Worm (Caenorhabditis elegans) whole organism, L2 larva: Measurements from ENCODE around the gene ZK250.13.
"Not testable (repeated sequence)": the region's sequence is repeated elsewhere in the genome, so short reads cannot be mapped to it uniquely, and the experiment has no call there.

Source experiments
- C34F6.9 ChIP-seq: fragments of 150-350 bp; optimal IDR thresholded peaks from 2 replicates; lab custom pipeline; 2014; ENCODE audit warnings: missing biosample characterization, missing genetic modification characterization
- F13H6.1 ChIP-seq: sonication (generic microtip); optimal IDR thresholded peaks from 2 replicates; lab custom pipeline; 2016; ENCODE audit warnings: missing genetic modification characterization, missing compliant biosample characterization
- ZK546.5 ChIP-seq: sonication (generic microtip); optimal IDR thresholded peaks from 2 replicates; lab custom pipeline; 2017; ENCODE audit warnings: missing biosample characterization, missing genetic modification characterization
- alr-1 ChIP-seq: fragments of 150-350 bp; optimal IDR thresholded peaks from 2 replicates; lab custom pipeline; 2014; ENCODE audit warnings: missing biosample characterization, missing genetic modification characterization
- ama-1 ChIP-seq: fragments of 150-350 bp; optimal IDR thresholded peaks from 2 replicates; lab custom pipeline; 2018; ENCODE audit warnings: inconsistent platforms
- ceh-16 ChIP-seq: fragments of 150-350 bp; optimal IDR thresholded peaks from 2 replicates; lab custom pipeline; 2014; ENCODE audit warnings: missing biosample characterization, missing genetic modification characterization
- ceh-82 ChIP-seq: fragments of 150-350 bp; optimal IDR thresholded peaks from 2 replicates; lab custom pipeline; 2014; ENCODE audit warnings: missing biosample characterization, missing genetic modification characterization
- crh-2 ChIP-seq: sonication (generic microtip); optimal IDR thresholded peaks from 2 replicates; lab custom pipeline; 2017; ENCODE audit warnings: missing biosample characterization, missing genetic modification characterization
- dmd-4 ChIP-seq: sonication (generic microtip); optimal IDR thresholded peaks from 2 replicates; lab custom pipeline; 2017; ENCODE audit warnings: missing biosample characterization, missing genetic modification characterization
- egl-27 ChIP-seq: sonication (generic microtip); optimal IDR thresholded peaks from 3 replicates; lab custom pipeline; 2017; ENCODE audit warnings: missing biosample characterization, missing genetic modification reagents, missing genetic modification characterization
- elt-1 ChIP-seq: fragments of 150-350 bp; optimal IDR thresholded peaks from 2 replicates; lab custom pipeline; 2014; ENCODE audit warnings: missing biosample characterization, missing genetic modification characterization
- elt-3 ChIP-seq: sonication (generic microtip); optimal IDR thresholded peaks from 2 replicates; lab custom pipeline; 2017; ENCODE audit warnings: missing biosample characterization, missing genetic modification characterization
- gmeb-1 ChIP-seq: fragments of 150-350 bp; optimal IDR thresholded peaks from 2 replicates; lab custom pipeline; 2014; ENCODE audit warnings: missing biosample characterization, missing genetic modification characterization
- lin-13 ChIP-seq: fragments of 150-350 bp; optimal IDR thresholded peaks from 2 replicates; lab custom pipeline; 2014; ENCODE audit warnings: missing biosample characterization, missing genetic modification reagents, missing genetic modification characterization
- lsy-2 ChIP-seq, 2 experiments: fragments of 150-350 bp in 1 of 2; sonication (generic microtip) in 1 of 2; optimal IDR thresholded peaks; 2 replicates each; lab custom pipeline; 2014 to 2017; ENCODE audit warnings: missing biosample characterization in 2 of 2, missing genetic modification characterization in 2 of 2
- mdl-1 ChIP-seq, 2 experiments: fragments of 150-350 bp in 1 of 2; sonication (generic microtip) in 1 of 2; optimal IDR thresholded peaks; 2 replicates each; lab custom pipeline; 2017; ENCODE audit warnings: missing biosample characterization in 2 of 2, missing genetic modification characterization in 2 of 2
- nhr-10 ChIP-seq: sonication (generic microtip); optimal IDR thresholded peaks from 2 replicates; lab custom pipeline; 2017; ENCODE audit warnings: missing biosample characterization, missing genetic modification characterization
- nhr-129 ChIP-seq: fragments of 150-350 bp; optimal IDR thresholded peaks from 2 replicates; lab custom pipeline; 2014; ENCODE audit warnings: missing biosample characterization, missing genetic modification characterization
- nhr-6 ChIP-seq: fragments of 150-350 bp; optimal IDR thresholded peaks from 2 replicates; lab custom pipeline; 2014; ENCODE audit warnings: missing biosample characterization, missing genetic modification characterization
- nhr-77 ChIP-seq: fragments of 150-350 bp; optimal IDR thresholded peaks from 2 replicates; lab custom pipeline; 2014; ENCODE audit warnings: missing biosample characterization, missing genetic modification characterization
- peb-1 ChIP-seq: fragments of 150-350 bp; optimal IDR thresholded peaks from 2 replicates; lab custom pipeline; 2014; ENCODE audit warnings: missing biosample characterization, missing genetic modification characterization
- sem-4 ChIP-seq: fragments of 150-350 bp; optimal IDR thresholded peaks from 2 replicates; lab custom pipeline; 2014; ENCODE audit warnings: missing biosample characterization, missing genetic modification reagents, missing genetic modification characterization
- skn-1 ChIP-seq: sonication (generic microtip); optimal IDR thresholded peaks from 2 replicates; lab custom pipeline; 2017; ENCODE audit warnings: missing biosample characterization, missing genetic modification characterization
- sma-9 ChIP-seq, 2 experiments: fragments of 150-350 bp in 1 of 2; sonication (generic microtip) in 1 of 2; optimal IDR thresholded peaks; 2 replicates each; lab custom pipeline; 2014 to 2016; ENCODE audit warnings: missing genetic modification characterization in 2 of 2, mild to moderate bottlenecking in 1 of 2, missing biosample characterization in 1 of 2, missing compliant biosample characterization in 1 of 2, missing genetic modification reagents in 1 of 2, moderate library complexity in 1 of 2
- snpc-4 ChIP-seq: fragments of 150-350 bp; optimal IDR thresholded peaks from 2 replicates; lab custom pipeline; 2014; ENCODE audit warnings: missing biosample characterization, missing genetic modification characterization
- unc-39 ChIP-seq: fragments of 150-350 bp; optimal IDR thresholded peaks from 2 replicates; lab custom pipeline; 2014; ENCODE audit warnings: missing biosample characterization, missing genetic modification characterization
- unc-55 ChIP-seq: fragments of 150-350 bp; sonication (generic microtip); optimal IDR thresholded peaks from 3 replicates; lab custom pipeline; 2014; ENCODE audit warnings: missing biosample characterization, missing genetic modification reagents, missing genetic modification characterization
- unc-62 ChIP-seq: fragments of 150-350 bp; optimal IDR thresholded peaks from 2 replicates; lab custom pipeline; 2014; ENCODE audit warnings: missing biosample characterization, missing genetic modification reagents, missing genetic modification characterization
- zag-1 ChIP-seq: fragments of 150-350 bp; optimal IDR thresholded peaks from 2 replicates; lab custom pipeline; 2014; ENCODE audit warnings: missing biosample characterization, missing genetic modification characterization
- ztf-1 ChIP-seq: fragments of 200-800 bp; sonication (Bioruptor generic); conservative IDR thresholded peaks from 2 replicates; pipeline ENCODE4 v1.3.6; 2022; ENCODE audit warnings: missing genetic modification characterization, missing compliant biosample characterization
- ztf-11 ChIP-seq: sonication (generic microtip); optimal IDR thresholded peaks from 2 replicates; lab custom pipeline; 2017; ENCODE audit warnings: missing biosample characterization, missing genetic modification characterization
- ztf-4 ChIP-seq: fragments of 150-350 bp; optimal IDR thresholded peaks from 2 replicates; lab custom pipeline; 2014; ENCODE audit warnings: missing biosample characterization, missing genetic modification characterization

The ZK250.13 gene

DNA sequence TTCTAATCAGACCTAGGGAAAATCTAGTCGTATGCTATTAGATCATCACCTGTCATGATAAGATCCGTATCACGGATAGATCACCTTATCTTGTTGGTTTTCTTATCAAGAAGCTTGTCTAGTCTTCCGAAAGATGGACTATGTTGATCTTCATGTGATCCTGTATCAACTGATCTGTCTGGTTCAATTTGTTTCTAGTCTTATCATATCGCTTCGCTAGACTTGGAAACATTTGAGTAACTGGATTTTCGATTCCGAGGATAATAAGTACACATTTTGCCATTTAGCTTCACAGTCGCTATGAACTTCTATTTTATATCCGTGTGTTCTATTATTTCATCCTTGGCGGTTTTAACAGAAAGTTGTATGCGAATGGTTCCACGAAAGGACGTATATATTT is 8.8 kb upstream of the ZK250.13 start, which contains the start of gene ZK250.2:
Gene ZK250.2, plus strand, starts transcription at position 301 of the 400 bp plus-strand sequence.
- not testable (repeated sequence) for TF ChIP-seq nhr-6; alr-1 (tag; lab: Kevin White, UChicago); unc-55 (GFP tag; lab: Kevin White, UChicago)

ce11 chrII:1946427-1946826 is 6.9 kb upstream of the ZK250.13 start, which contains the start of gene math-48:
TSS of gene math-48 (minus strand) at chrII:1946527.
- no peak for TF ChIP-seq nhr-6
- TF ChIP-seq ZK546.5 (tag; lab: Kevin White, UChicago), result no peak
- TF ChIP-seq gmeb-1 (tag; lab: Kevin White, UChicago), result no peak
- no peak for TF ChIP-seq sma-9 (GFP tag; optimal IDR thresholded peaks at IDR 0.05; lab: Kevin White, UChicago)
- no peak for TF ChIP-seq sma-9 (tag; optimal IDR thresholded peaks at IDR 0.05; lab: Kevin White, UChicago)
- no peak for TF ChIP-seq ama-1 (lab: Kevin White, UChicago)
- TF ChIP-seq nhr-77 (tag; lab: Kevin White, UChicago), result no peak
- no peak for TF ChIP-seq peb-1
- TF ChIP-seq ceh-16 (tag; lab: Kevin White, UChicago), result no peak
- no peak for TF ChIP-seq ztf-4 (tag; lab: Kevin White, UChicago)
- no peak for TF ChIP-seq sem-4 (tag; lab: Kevin White, UChicago)
- TF ChIP-seq zag-1 (tag; lab: Kevin White, UChicago), result no peak
- TF ChIP-seq mdl-1 (tag; optimal IDR thresholded peaks at IDR 0.05; lab: Kevin White, UChicago), result no peak

DNA sequence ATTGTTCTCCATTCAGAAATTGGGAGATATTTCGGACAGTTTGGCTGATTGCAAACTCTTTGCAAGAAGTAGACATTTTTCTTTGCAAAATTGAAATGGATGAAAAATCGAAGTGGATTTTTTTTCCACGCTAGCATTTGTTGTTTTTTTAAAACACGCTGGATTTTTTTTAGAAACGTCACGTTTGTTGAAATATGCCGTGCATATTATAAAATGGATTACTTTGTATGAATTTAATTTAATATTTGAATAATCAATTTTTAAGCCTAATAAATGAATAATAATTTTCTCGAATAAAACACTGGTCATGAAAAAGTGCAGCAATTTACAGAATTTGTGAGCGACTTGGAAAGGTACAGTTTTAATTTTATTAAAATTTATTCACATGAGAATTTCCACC is 5.5 kb upstream of the ZK250.13 start, which contains the start of gene ZK250.14:
Gene ZK250.14, minus strand, starts transcription at position 101 of the 400 bp plus-strand sequence.
- TF ChIP-seq snpc-4 (tag; lab: Kevin White, UChicago) (no peak), dmd-4 (tag; lab: Kevin White, UChicago) (no peak), sem-4 (tag; lab: Kevin White, UChicago) (no peak), ceh-82 (tag; lab: Kevin White, UChicago) (no peak), elt-3 (no peak), nhr-6 (no peak), F13H6.1 (no peak), egl-27 (no peak), unc-62 (GFP tag; lab: Kevin White, UChicago) (no peak)

DNA sequence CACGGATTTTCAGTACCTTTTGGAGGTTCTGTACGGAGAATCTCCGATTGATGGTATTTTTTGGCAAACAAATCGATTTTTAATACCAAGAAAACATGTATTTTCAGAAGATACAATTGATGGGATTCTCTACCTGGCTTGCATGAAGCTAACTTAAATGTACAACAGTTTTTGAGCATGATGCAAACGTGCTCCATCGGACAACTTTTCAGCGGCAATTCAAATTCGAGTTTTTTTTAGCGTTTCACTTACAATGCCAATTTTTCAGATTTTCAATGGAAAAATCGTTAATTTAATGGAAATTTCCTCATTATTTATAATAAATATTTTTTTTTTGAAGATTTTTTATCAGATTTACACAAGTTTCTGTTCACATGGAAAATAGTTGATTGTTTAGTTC is 11.0 kb downstream of the ZK250.13 start:
- TF ChIP-seq C34F6.9 (tag; lab: Kevin White, UChicago), result no peak
- TF ChIP-seq elt-1 (tag; lab: Kevin White, UChicago), result no peak
- TF ChIP-seq lsy-2 (tag; optimal IDR thresholded peaks at IDR 0.05; lab: Kevin White, UChicago), result no peak
- TF ChIP-seq gmeb-1 (tag; lab: Kevin White, UChicago), result no peak
- TF ChIP-seq nhr-129, result no peak
- no peak for TF ChIP-seq lin-13 (GFP tag; lab: Kevin White, UChicago)
- no peak for TF ChIP-seq skn-1 (tag; lab: Kevin White, UChicago)
- TF ChIP-seq nhr-10, result no peak
- TF ChIP-seq nhr-6, result no peak
- no peak for TF ChIP-seq unc-39 (tag; lab: Kevin White, UChicago)
- no peak for TF ChIP-seq ztf-1 (GFP tag; lab: Robert Waterston, UW)
- no peak for TF ChIP-seq ZK546.5 (tag; lab: Kevin White, UChicago)

ce11 chrII:1926162-1926561 is 13.4 kb downstream of the ZK250.13 start, which contains the start of gene F52C6.2:
TSS of gene F52C6.2 (plus strand) at chrII:1926462.
- TF ChIP-seq unc-62 (GFP tag; lab: Kevin White, UChicago), result no peak

- TF ChIP-seq nhr-10, result no peak
- TF ChIP-seq unc-55 (GFP tag; lab: Kevin White, UChicago), result no peak
- TF ChIP-seq ztf-11 (tag; lab: Kevin White, UChicago), result no peak
- TF ChIP-seq ztf-1 (GFP tag; lab: Robert Waterston, UW), result no peak
- TF ChIP-seq ceh-16 (tag; lab: Kevin White, UChicago), result no peak
- no peak for TF ChIP-seq lsy-2 (tag; optimal IDR thresholded peaks at IDR 0.05; lab: Kevin White, UChicago)
- TF ChIP-seq crh-2 (tag; lab: Kevin White, UChicago), result no peak
- no peak for TF ChIP-seq ztf-4 (tag; lab: Kevin White, UChicago)
Measured at ce11 chrII:1924459-1924858, 15.1 kb downstream of the ZK250.13 start, which contains the start of gene F52C6.3. TSS of gene F52C6.3 (plus strand) at chrII:1924759.
